Worm (Caenorhabditis elegans) whole organism, L4 larva: ENCODE measurements around the gene F54F12.1.

Experiments
- D1046.2 ChIP-seq: fragments of 200-800 bp; sonication (Bioruptor generic); IDR thresholded peaks from 2 replicates; pipeline ENCODE4 v1.3.6; 2022; ENCODE audit warnings: missing genetic modification characterization, missing compliant biosample characterization
- F37D6.2 ChIP-seq: sonication (generic microtip); optimal IDR thresholded peaks from 2 replicates; lab custom pipeline; 2016; ENCODE audit warnings: mild to moderate bottlenecking, missing genetic modification characterization, missing compliant biosample characterization
- F49E8.2 ChIP-seq: sonication (generic microtip); optimal IDR thresholded peaks from 2 replicates; lab custom pipeline; 2016; ENCODE audit warnings: missing compliant biosample characterization, mild to moderate bottlenecking, missing genetic modification characterization, borderline replicate concordance
- T26A8.4 ChIP-seq: fragments of 200-800 bp; sonication (Bioruptor generic); IDR thresholded peaks from 2 replicates; pipeline ENCODE4 v1.3.6; 2022; ENCODE audit warnings: missing genetic modification characterization, missing compliant biosample characterization
- Y75B8A.6 ChIP-seq: fragments of 200-800 bp; sonication (Bioruptor generic); IDR thresholded peaks from 2 replicates; pipeline ENCODE4 v1.3.6; 2022; ENCODE audit warnings: missing genetic modification reagents, missing genetic modification characterization, missing compliant biosample characterization
- ZK337.2 ChIP-seq: fragments of 200-800 bp; sonication (Bioruptor generic); IDR thresholded peaks from 2 replicates; pipeline ENCODE4 v1.3.6; 2022; ENCODE audit warnings: missing genetic modification reagents, missing genetic modification characterization, missing compliant biosample characterization
- aha-1 ChIP-seq: fragments of 150-350 bp; peaks from one replicate; lab custom pipeline; 2014; ENCODE audit warnings: missing biosample characterization, missing genetic modification characterization
- ama-1 ChIP-seq: fragments of 150-350 bp; optimal IDR thresholded peaks from 2 replicates; lab custom pipeline; 2014; ENCODE audit warnings: inconsistent platforms, mixed read lengths
- ceh-44 ChIP-seq: fragments of 200-800 bp; sonication (Bioruptor generic); IDR thresholded peaks from 2 replicates; pipeline ENCODE4 v1.3.6; 2022; ENCODE audit warnings: missing genetic modification reagents, missing genetic modification characterization, missing compliant biosample characterization
- ceh-82 ChIP-seq: sonication (generic microtip); optimal IDR thresholded peaks from 2 replicates; lab custom pipeline; 2017; ENCODE audit warnings: missing biosample characterization, missing genetic modification characterization
- daf-12 ChIP-seq: fragments of 150-350 bp; optimal IDR thresholded peaks from 2 replicates; lab custom pipeline; 2014; ENCODE audit warnings: missing biosample characterization, missing genetic modification reagents, missing genetic modification characterization
- daf-16 ChIP-seq, 3 experiments: sonication (generic microtip); optimal IDR thresholded peaks; 2 replicates each; lab custom pipeline; 2016 to 2017; ENCODE audit warnings: missing genetic modification characterization in 3 of 3, missing genetic modification reagents in 3 of 3, mild to moderate bottlenecking in 2 of 3, missing compliant biosample characterization in 2 of 3, missing biosample characterization in 1 of 3, moderate library complexity in 1 of 3
- dmd-8 ChIP-seq: fragments of 200-800 bp; sonication (Bioruptor generic); IDR thresholded peaks from 2 replicates; pipeline ENCODE4 v1.3.6; 2022; ENCODE audit warnings: missing genetic modification characterization, missing compliant biosample characterization
- dmd-9 ChIP-seq: fragments of 200-800 bp; sonication (Bioruptor generic); IDR thresholded peaks from 2 replicates; pipeline ENCODE4 v1.3.6; 2022; ENCODE audit warnings: missing genetic modification reagents, missing genetic modification characterization, missing compliant biosample characterization
- duxl-1 ChIP-seq: sonication (generic microtip); optimal IDR thresholded peaks from 2 replicates; lab custom pipeline; 2016; ENCODE audit warnings: mild to moderate bottlenecking, missing genetic modification characterization, moderate library complexity, missing compliant biosample characterization; ENCODE audit not compliant: poor library complexity
- dve-1 ChIP-seq: sonication (generic microtip); optimal IDR thresholded peaks from 2 replicates; lab custom pipeline; 2017; ENCODE audit warnings: antibody characterized with exemption, mild to moderate bottlenecking, missing genetic modification characterization, missing compliant biosample characterization; ENCODE audit not compliant: insufficient read depth
- egl-43 ChIP-seq: fragments of 200-800 bp; sonication (Bioruptor generic); IDR thresholded peaks from 2 replicates; pipeline ENCODE4 v1.3.6; 2022; ENCODE audit warnings: missing genetic modification reagents, missing genetic modification characterization, missing compliant biosample characterization
- hlh-11 ChIP-seq: fragments of 200-800 bp; sonication (Bioruptor generic); optimal IDR thresholded peaks from 2 replicates; lab custom pipeline; 2018; ENCODE audit warnings: mild to moderate bottlenecking, missing genetic modification characterization, missing compliant biosample characterization
- hlh-30 ChIP-seq: sonication (generic microtip); optimal IDR thresholded peaks from 2 replicates; lab custom pipeline; 2017; ENCODE audit warnings: antibody characterized with exemption, mild to moderate bottlenecking, missing genetic modification characterization, missing compliant biosample characterization; ENCODE audit not compliant: insufficient read depth
- hmg-1.1 ChIP-seq: fragments of 200-800 bp; sonication (Bioruptor generic); IDR thresholded peaks from 2 replicates; pipeline ENCODE4 v1.3.6; 2022; ENCODE audit warnings: missing genetic modification reagents, missing genetic modification characterization, missing compliant biosample characterization
- lim-7 ChIP-seq: fragments of 200-800 bp; sonication (Bioruptor generic); IDR thresholded peaks from 2 replicates; pipeline ENCODE4 v1.3.6; 2022; ENCODE audit warnings: missing genetic modification characterization, missing compliant biosample characterization
- lin-1 ChIP-seq: fragments of 200-800 bp; sonication (Bioruptor generic); IDR thresholded peaks from 2 replicates; pipeline ENCODE4 v1.3.6; 2022; ENCODE audit warnings: missing genetic modification reagents, missing genetic modification characterization, missing compliant biosample characterization
- lin-13 ChIP-seq: fragments of 150-350 bp; optimal IDR thresholded peaks from 2 replicates; lab custom pipeline; 2014; ENCODE audit warnings: missing biosample characterization, missing genetic modification reagents, missing genetic modification characterization
- lin-29 ChIP-seq: fragments of 200-800 bp; sonication (Bioruptor generic); IDR thresholded peaks from 2 replicates; pipeline ENCODE4 v1.3.6; 2022; ENCODE audit warnings: missing genetic modification reagents, missing genetic modification characterization, missing compliant biosample characterization
- lsy-2 ChIP-seq, 2 experiments: fragments of 150-350 bp in 1 of 2; sonication (generic microtip) in 1 of 2; optimal IDR thresholded peaks; 2 replicates each; lab custom pipeline; 2014 to 2017; ENCODE audit warnings: missing biosample characterization in 2 of 2, missing genetic modification characterization in 2 of 2
- madf-9 ChIP-seq: fragments of 200-800 bp; sonication (Bioruptor generic); conservative IDR thresholded peaks from 2 replicates; pipeline ENCODE4 v1.3.6; 2022; ENCODE audit warnings: missing genetic modification reagents, missing genetic modification characterization, missing compliant biosample characterization
- mep-1 ChIP-seq: fragments of 150-350 bp; sonication (generic microtip); optimal IDR thresholded peaks from 3 replicates; lab custom pipeline; 2014; ENCODE audit warnings: missing biosample characterization, missing genetic modification characterization
- mes-2 ChIP-seq: sonication (generic microtip); optimal IDR thresholded peaks from 2 replicates; lab custom pipeline; 2016; ENCODE audit warnings: missing genotype, mild to moderate bottlenecking, missing genetic modification characterization, missing compliant biosample characterization; ENCODE audit not compliant: poor library complexity, severe bottlenecking
- mxl-3 ChIP-seq: fragments of 200-800 bp; sonication (Bioruptor generic); optimal IDR thresholded peaks from 2 replicates; lab custom pipeline; 2018; ENCODE audit warnings: mild to moderate bottlenecking, missing genetic modification characterization, missing compliant biosample characterization
- nhr-10 ChIP-seq: fragments of 150-350 bp; optimal IDR thresholded peaks from 2 replicates; lab custom pipeline; 2014; ENCODE audit warnings: missing biosample characterization, missing genetic modification characterization
- nhr-102 ChIP-seq: sonication (generic microtip); optimal IDR thresholded peaks from 2 replicates; lab custom pipeline; 2016; ENCODE audit warnings: mild to moderate bottlenecking, missing genetic modification characterization, moderate library complexity, missing compliant biosample characterization
- nhr-25 ChIP-seq: sonication (generic microtip); optimal IDR thresholded peaks from 2 replicates; lab custom pipeline; 2017; ENCODE audit warnings: missing genetic modification characterization, mild to moderate bottlenecking, missing compliant biosample characterization, antibody characterized with exemption, moderate library complexity, borderline replicate concordance; ENCODE audit not compliant: insufficient read depth
- nhr-48 ChIP-seq: sonication (generic microtip); optimal IDR thresholded peaks from 2 replicates; lab custom pipeline; 2016; ENCODE audit warnings: mild to moderate bottlenecking, missing genetic modification characterization, missing compliant biosample characterization
- nhr-6 ChIP-seq: fragments of 150-350 bp; optimal IDR thresholded peaks from 2 replicates; lab custom pipeline; 2014; ENCODE audit warnings: missing biosample characterization, missing genetic modification characterization
- nhr-77 ChIP-seq: fragments of 150-350 bp; optimal IDR thresholded peaks from 2 replicates; lab custom pipeline; 2014; ENCODE audit warnings: missing biosample characterization, missing genetic modification characterization
- pha-4 ChIP-seq, 2 experiments: fragments of 150-350 bp in 1 of 2; fragments of 200-800 bp in 1 of 2; sonication (Bioruptor generic) in 1 of 2; IDR thresholded peaks in 1 of 2; optimal IDR thresholded peaks in 1 of 2; 2 replicates each; pipeline versions ENCODE4 v1.3.6 to Lab custom; 2014 to 2022; ENCODE audit warnings: missing genetic modification characterization in 2 of 2, missing genetic modification reagents in 2 of 2, missing biosample characterization in 1 of 2, missing compliant biosample characterization in 1 of 2
- rbr-2 ChIP-seq: sonication (generic microtip); optimal IDR thresholded peaks from 2 replicates; lab custom pipeline; 2016; ENCODE audit warnings: missing genotype, missing genetic modification characterization, missing compliant biosample characterization
- set-16 ChIP-seq: fragments of 200-800 bp; sonication (Bioruptor generic); IDR thresholded peaks from 2 replicates; pipeline ENCODE4 v1.3.6; 2022; ENCODE audit warnings: missing genetic modification reagents, missing genetic modification characterization, missing compliant biosample characterization
- spr-3 ChIP-seq: fragments of 200-800 bp; sonication (Bioruptor generic); optimal IDR thresholded peaks from 2 replicates; lab custom pipeline; 2018; ENCODE audit warnings: mild to moderate bottlenecking, missing genetic modification characterization, missing compliant biosample characterization
- tag-97 ChIP-seq: fragments of 200-800 bp; sonication (Bioruptor generic); IDR thresholded peaks from 2 replicates; pipeline ENCODE4 v1.3.6; 2022; ENCODE audit warnings: missing genetic modification characterization, missing compliant biosample characterization
- tra-1 ChIP-seq: fragments of 200-800 bp; sonication (Bioruptor generic); IDR thresholded peaks from 2 replicates; pipeline ENCODE4 v1.3.6; 2022; ENCODE audit warnings: missing genetic modification reagents, missing genetic modification characterization, missing compliant biosample characterization
- zfp-2 ChIP-seq: sonication (generic microtip); optimal IDR thresholded peaks from 2 replicates; lab custom pipeline; 2016; ENCODE audit warnings: mild to moderate bottlenecking, missing genetic modification characterization, missing compliant biosample characterization

Gene F54F12.1

ce11 chrIII:13091072-13091538, 35.9 kb upstream of the F54F12.1 start, which contains the start of gene Y39E4B.13:
TSS of gene Y39E4B.13 (plus strand) at chrIII:13091122.
- TF ChIP-seq ZK337.2 (GFP tag; lab: Robert Waterston, UW): no peak
- TF ChIP-seq tag-97 (GFP tag; lab: Robert Waterston, UW): no peak
- no peak for TF ChIP-seq hlh-11 (tag; lab: Kevin White, UChicago)
- TF ChIP-seq set-16 (GFP tag; lab: Robert Waterston, UW): peak; percentile 80
- TF ChIP-seq mxl-3 (GFP tag; lab: Kevin White, UChicago): no peak
- no peak for TF ChIP-seq hmg-1.1 (GFP tag; lab: Robert Waterston, UW)
- no peak for TF ChIP-seq nhr-10 (tag; lab: Kevin White, UChicago)
- TF ChIP-seq nhr-25 (tag; lab: Kevin White, UChicago): no peak

- no peak for TF ChIP-seq hlh-11 (tag; lab: Kevin White, UChicago)
- TF ChIP-seq nhr-77 (tag; lab: Kevin White, UChicago): no peak
- TF ChIP-seq lin-29: no peak
- TF ChIP-seq aha-1: peak; percentile 91
Observed at ce11 chrIII:13087437-13087836, 32.2 kb upstream of the F54F12.1 start.

ce11 chrIII:13071432-13072259, 16.4 kb upstream of the F54F12.1 start:
- TF ChIP-seq ama-1 (lab: Kevin White, UChicago) (no peak), ceh-82 (no peak), Y75B8A.6 (no peak), daf-16 (GFP tag; optimal IDR thresholded peaks at IDR 0.05; lab: Kevin White, UChicago) (no peak), daf-16 (tag; optimal IDR thresholded peaks at IDR 0.05; lab: Kevin White, UChicago) (peak; percentile 21), dmd-9 (GFP tag; lab: Robert Waterston, UW) (0 out of 2 replicates have a peak, but pooled peaks have one; percentile 55), ZK337.2 (GFP tag; lab: Robert Waterston, UW) (no peak), madf-9 (no peak), F37D6.2 (tag; lab: Kevin White, UChicago) (no peak), T26A8.4 (peak; percentile 49), spr-3 (GFP tag; lab: Kevin White, UChicago) (peak; percentile 26), mep-1 (no peak), dmd-8 (GFP tag; lab: Robert Waterston, UW) (no peak), hlh-11 (tag; lab: Kevin White, UChicago) (peak; percentile 3), zfp-2 (tag; lab: Kevin White, UChicago) (no peak), F49E8.2 (no peak), D1046.2 (GFP tag; lab: Robert Waterston, UW) (peak; percentile 27; the same call in 1 of the 2 replicates), nhr-102 (tag; lab: Kevin White, UChicago) (no peak), tra-1 (GFP tag; lab: Robert Waterston, UW) (no peak), rbr-2 (peak; percentile 29), set-16 (GFP tag; lab: Robert Waterston, UW) (peak; percentile 82), dve-1 (tag; lab: Kevin White, UChicago) (peak; percentile 11), lin-1 (GFP tag; lab: Robert Waterston, UW) (no peak), lim-7 (GFP tag; lab: Robert Waterston, UW) (no peak), mes-2 (tag; lab: Kevin White, UChicago) (peak; percentile 30), daf-12 (tag; lab: Kevin White, UChicago) (no peak), duxl-1 (tag; lab: Kevin White, UChicago) (no peak), lsy-2 (tag; optimal IDR thresholded peaks at IDR 0.05; lab: Kevin White, UChicago) (peak in 1 of 2 experiments; percentile 40), nhr-48 (tag; lab: Kevin White, UChicago) (no peak), hlh-30 (peak; percentile 65), egl-43 (GFP tag; lab: Robert Waterston, UW) (peak; percentile 40; the same call in 1 of the 2 replicates), lin-13 (no peak), ceh-44 (GFP tag; lab: Robert Waterston, UW) (no peak), nhr-6 (no peak), aha-1 (peak; percentile 79), pha-4 (GFP tag; IDR thresholded peaks at IDR 0.05; lab: Robert Waterston, UW) (peak; percentile 37; the same call in 1 of the 2 replicates), pha-4 (tag; optimal IDR thresholded peaks at IDR 0.05; lab: Kevin White, UChicago) (no peak)
